Fruit fly (Drosophila melanogaster): ENCODE data around the gene Kif19A.

DNA sequence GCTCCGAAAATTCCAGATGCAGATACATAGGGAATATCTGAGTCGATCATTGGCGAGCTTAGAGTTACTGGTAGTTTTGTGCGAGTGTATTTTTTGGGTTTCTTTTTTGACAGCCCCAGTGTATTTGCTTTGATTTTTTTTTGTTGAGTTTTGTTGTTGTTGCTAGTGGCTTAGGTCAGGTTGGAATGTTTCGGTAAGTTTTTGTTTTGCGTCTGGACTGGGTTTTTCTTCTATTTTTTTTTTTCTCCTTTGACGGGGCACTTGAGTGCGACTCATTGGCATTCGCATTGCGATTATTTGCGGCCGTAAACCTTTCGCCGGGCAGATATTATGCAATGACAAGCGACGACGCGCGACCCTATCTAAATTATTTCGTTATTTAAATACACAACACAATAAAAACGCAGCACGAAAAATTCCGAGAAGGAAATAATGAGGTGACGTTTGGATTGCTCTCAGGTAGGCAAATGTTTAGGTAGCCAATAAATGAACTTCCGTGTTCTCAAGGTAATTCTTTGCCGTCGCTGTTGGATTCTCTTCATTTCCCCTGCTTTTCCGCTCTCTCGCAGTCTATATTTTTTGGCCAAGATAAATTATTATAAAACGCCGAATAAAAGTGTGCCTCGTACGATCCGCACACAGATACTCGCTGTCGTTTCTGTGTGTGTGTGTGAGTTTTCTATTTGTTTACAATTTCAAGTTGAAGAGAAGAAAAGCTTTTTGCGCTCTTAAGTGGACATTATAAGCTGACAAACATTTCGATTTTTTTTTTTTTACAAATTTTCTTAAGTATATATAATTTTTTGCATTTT lies 53.9 kb downstream of the Kif19A start:
- TF ChIP-seq H15 (GFP tag; IDR thresholded peaks at IDR 0.05) = no peak
- TF ChIP-seq CG15601 (tag; optimal IDR thresholded peaks at IDR 0.05) = no peak
- TF ChIP-seq Dip2 (GFP tag; IDR thresholded peaks at IDR 0.05) = no peak
- TF ChIP-seq Oli (tag; optimal IDR thresholded peaks at IDR 0.05) = no peak
- no peak for TF ChIP-seq hb (GFP tag; IDR thresholded peaks at IDR 0.05; ENCODE audit: partially characterized antibody)
- no peak for TF ChIP-seq CG30020 (tag; optimal IDR thresholded peaks at IDR 0.05)
- TF ChIP-seq CG10209 (GFP tag; optimal IDR thresholded peaks at IDR 0.05) = no peak
- no peak for TF ChIP-seq Doc2 (GFP tag; IDR thresholded peaks at IDR 0.05)
